Worm (Caenorhabditis elegans) whole organism, late embryonic: ENCODE measurements around the gene F54D12.1.
A peak's percentile ranks its signal among the peaks of the same experiment; 100 is the strongest.

Experiments used
- K02D7.2 ChIP-seq: sonication (generic microtip); optimal IDR thresholded peaks from 2 replicates; lab custom pipeline; 2017; ENCODE audit warnings: mild to moderate bottlenecking, missing genetic modification characterization, missing compliant biosample characterization
- K09A11.1 ChIP-seq: sonication (generic microtip); optimal IDR thresholded peaks from 2 replicates; lab custom pipeline; 2017; ENCODE audit warnings: antibody characterized with exemption, mild to moderate bottlenecking, missing genetic modification characterization, missing compliant biosample characterization; ENCODE audit not compliant: insufficient read depth
- Y22D7AL.16 ChIP-seq: sonication (generic microtip); optimal IDR thresholded peaks from 2 replicates; lab custom pipeline; 2016; ENCODE audit warnings: missing genetic modification characterization, missing compliant biosample characterization
- ama-1 ChIP-seq: fragments of 150-350 bp; optimal IDR thresholded peaks from 2 replicates; lab custom pipeline; 2014
- ceh-18 ChIP-seq: sonication (generic microtip); optimal IDR thresholded peaks from 2 replicates; lab custom pipeline; 2016; ENCODE audit warnings: missing genetic modification characterization, missing compliant biosample characterization
- ceh-19 ChIP-seq: fragments of 200-800 bp; sonication (Bioruptor generic); optimal IDR thresholded peaks from 2 replicates; lab custom pipeline; 2018; ENCODE audit warnings: mild to moderate bottlenecking, missing genetic modification characterization, missing compliant biosample characterization
- ceh-30 ChIP-seq: fragments of 150-350 bp; optimal IDR thresholded peaks from 2 replicates; lab custom pipeline; 2014; ENCODE audit warnings: missing biosample characterization, missing genetic modification characterization
- ceh-34 ChIP-seq: sonication (generic microtip); optimal IDR thresholded peaks from 2 replicates; lab custom pipeline; 2016; ENCODE audit warnings: mild to moderate bottlenecking, missing genetic modification characterization, missing compliant biosample characterization
- ceh-48 ChIP-seq: sonication (generic microtip); optimal IDR thresholded peaks from 2 replicates; lab custom pipeline; 2016; ENCODE audit warnings: missing genetic modification characterization, inconsistent platforms, missing compliant biosample characterization
- ceh-6 ChIP-seq: fragments of 200-800 bp; sonication (Bioruptor generic); optimal IDR thresholded peaks from 2 replicates; lab custom pipeline; 2018; ENCODE audit warnings: mild to moderate bottlenecking, missing genetic modification characterization, missing compliant biosample characterization
- che-1 ChIP-seq: sonication (generic microtip); optimal IDR thresholded peaks from 2 replicates; lab custom pipeline; 2016; ENCODE audit warnings: mild to moderate bottlenecking, missing genetic modification characterization, missing compliant biosample characterization
- elt-2 ChIP-seq: sonication (generic microtip); optimal IDR thresholded peaks from 2 replicates; lab custom pipeline; 2016; ENCODE audit warnings: missing genetic modification reagents, missing genetic modification characterization, missing compliant biosample characterization
- ets-4 ChIP-seq: sonication (generic microtip); optimal IDR thresholded peaks from 2 replicates; lab custom pipeline; 2016; ENCODE audit warnings: missing genetic modification characterization, missing compliant biosample characterization
- eyg-1 ChIP-seq: sonication (generic microtip); optimal IDR thresholded peaks from 2 replicates; lab custom pipeline; 2016; ENCODE audit warnings: missing genotype, missing genetic modification characterization, missing compliant biosample characterization
- fax-1 ChIP-seq: sonication (generic microtip); optimal IDR thresholded peaks from 2 replicates; lab custom pipeline; 2016; ENCODE audit warnings: missing genotype, missing genetic modification characterization, missing compliant biosample characterization
- hlh-13 ChIP-seq: fragments of 200-800 bp; sonication (Bioruptor generic); optimal IDR thresholded peaks from 2 replicates; lab custom pipeline; 2018; ENCODE audit warnings: mild to moderate bottlenecking, missing genetic modification characterization, missing compliant biosample characterization
- hlh-30 ChIP-seq: sonication (generic microtip); optimal IDR thresholded peaks from 2 replicates; lab custom pipeline; 2017; ENCODE audit warnings: antibody characterized with exemption, missing genetic modification characterization, missing compliant biosample characterization; ENCODE audit not compliant: insufficient read depth
- hlh-8 ChIP-seq: sonication (generic microtip); optimal IDR thresholded peaks from 2 replicates; lab custom pipeline; 2016; ENCODE audit warnings: missing genotype, missing genetic modification characterization, missing compliant biosample characterization
- lim-6 ChIP-seq: sonication (generic microtip); optimal IDR thresholded peaks from 2 replicates; lab custom pipeline; 2016; ENCODE audit warnings: missing genetic modification characterization, missing compliant biosample characterization
- madf-2 ChIP-seq: sonication (generic microtip); optimal IDR thresholded peaks from 2 replicates; lab custom pipeline; 2017; ENCODE audit warnings: missing genetic modification characterization, missing compliant biosample characterization
- pag-3 ChIP-seq: sonication (generic microtip); optimal IDR thresholded peaks from 2 replicates; lab custom pipeline; 2016; ENCODE audit warnings: missing compliant biosample characterization, missing genetic modification characterization, borderline replicate concordance
- pat-9 ChIP-seq: fragments of 200-800 bp; sonication (Bioruptor generic); optimal IDR thresholded peaks from 2 replicates; lab custom pipeline; 2018; ENCODE audit warnings: mild to moderate bottlenecking, missing genetic modification characterization, moderate library complexity, missing compliant biosample characterization
- pha-2 ChIP-seq: sonication (generic microtip); optimal IDR thresholded peaks from 2 replicates; lab custom pipeline; 2017; ENCODE audit warnings: mild to moderate bottlenecking, missing genetic modification characterization, missing compliant biosample characterization
- pha-4 ChIP-seq: fragments of 150-350 bp; optimal IDR thresholded peaks from 2 replicates; lab custom pipeline; 2018; ENCODE audit warnings: missing biosample characterization, missing genetic modification reagents, missing genetic modification characterization
- pros-1 ChIP-seq: fragments of 150-350 bp; optimal IDR thresholded peaks from 2 replicates; lab custom pipeline; 2014; ENCODE audit warnings: missing biosample characterization, missing genetic modification reagents, missing genetic modification characterization
- ref-2 ChIP-seq: sonication (generic microtip); optimal IDR thresholded peaks from 2 replicates; lab custom pipeline; 2016; ENCODE audit warnings: missing genetic modification characterization, missing compliant biosample characterization
- sox-2 ChIP-seq: fragments of 200-800 bp; sonication (Bioruptor generic); IDR thresholded peaks from 2 replicates; pipeline ENCODE4 v1.3.6; 2022; ENCODE audit warnings: missing genetic modification reagents, missing genetic modification characterization, missing compliant biosample characterization
- syd-9 ChIP-seq: sonication (generic microtip); optimal IDR thresholded peaks from 2 replicates; lab custom pipeline; 2016; ENCODE audit warnings: mild to moderate bottlenecking, missing genetic modification characterization, moderate library complexity, missing compliant biosample characterization
- ttx-3 ChIP-seq: sonication (generic microtip); optimal IDR thresholded peaks from 2 replicates; lab custom pipeline; 2016; ENCODE audit warnings: missing genetic modification reagents, missing genetic modification characterization, missing compliant biosample characterization
- unc-3 ChIP-seq, 2 experiments: fragments of 200-800 bp in 1 of 2; sonication (Bioruptor generic) in 1 of 2; sonication (generic microtip) in 1 of 2; conservative IDR thresholded peaks in 1 of 2; optimal IDR thresholded peaks in 1 of 2; 2 replicates each; pipeline versions ENCODE4 v1.3.6 to Lab custom; 2016 to 2022; ENCODE audit warnings: missing compliant biosample characterization in 2 of 2, missing genetic modification characterization in 2 of 2, missing genetic modification reagents in 1 of 2
- unc-55 ChIP-seq: sonication (generic microtip); optimal IDR thresholded peaks from 2 replicates; lab custom pipeline; 2017; ENCODE audit warnings: missing biosample characterization, missing genetic modification reagents, missing genetic modification characterization
- zip-5 ChIP-seq: sonication (generic microtip); optimal IDR thresholded peaks from 2 replicates; lab custom pipeline; 2016; ENCODE audit warnings: missing genetic modification characterization, missing compliant biosample characterization

The F54D12.1 gene

ce11 chrII:1400105-1400504 lies at the start of gene F54D12.1:
Gene F54D12.1 (plus strand): TSS chrII:1400405.
- TF ChIP-seq K02D7.2 (tag; lab: Kevin White, UChicago): no peak
- TF ChIP-seq hlh-13 (GFP tag; lab: Kevin White, UChicago): no peak
- TF ChIP-seq ceh-6 (GFP tag; lab: Kevin White, UChicago): no peak
- TF ChIP-seq ceh-30 (tag; lab: Kevin White, UChicago): no peak
- no peak for TF ChIP-seq ref-2 (tag; lab: Kevin White, UChicago)
- TF ChIP-seq ceh-19 (GFP tag; lab: Kevin White, UChicago): no peak
- TF ChIP-seq fax-1 (tag; lab: Kevin White, UChicago): no peak

ce11 chrII:1355480-1355879 lies 44.7 kb upstream of the F54D12.1 start, which contains the start of gene C13A10.1:
Gene C13A10.1 (minus strand): TSS chrII:1355649.
- peak; percentile 39 for TF ChIP-seq elt-2 (tag; lab: Kevin White, UChicago)
- TF ChIP-seq ets-4 (tag; lab: Kevin White, UChicago): no peak
- TF ChIP-seq, all 69 proteins: peak for 1

- TF ChIP-seq fax-1 (tag; lab: Kevin White, UChicago): no peak
- TF ChIP-seq K09A11.1: no peak
- no peak for TF ChIP-seq ceh-34 (tag; lab: Kevin White, UChicago)
- no peak for TF ChIP-seq ceh-18 (tag; lab: Kevin White, UChicago)
- TF ChIP-seq ceh-6 (GFP tag; lab: Kevin White, UChicago): no peak
- no peak for TF ChIP-seq lim-6
- TF ChIP-seq pros-1 (tag; lab: Kevin White, UChicago): no peak
- TF ChIP-seq elt-2 (tag; lab: Kevin White, UChicago): no peak
- TF ChIP-seq pha-4: no peak
Observed at ce11 chrII:1357262-1357661, 42.9 kb upstream of the F54D12.1 start.

ce11 chrII:1357905-1358304 lies 42.3 kb upstream of the F54D12.1 start, which contains the start of gene C13A10.2:
Gene C13A10.2 (minus strand): TSS chrII:1358005.
- TF ChIP-seq eyg-1 (tag; lab: Kevin White, UChicago) (no peak), ama-1 (lab: Kevin White, UChicago) (no peak), ceh-18 (tag; lab: Kevin White, UChicago) (no peak), zip-5 (tag; lab: Kevin White, UChicago) (no peak), hlh-8 (tag; lab: Kevin White, UChicago) (no peak), syd-9 (no peak), pha-2 (tag; lab: Kevin White, UChicago) (no peak), sox-2 (no peak), che-1 (tag; lab: Kevin White, UChicago) (no peak)
- TF ChIP-seq, all 69 proteins: peak for 0

- no peak for TF ChIP-seq hlh-30 (tag; lab: Kevin White, UChicago)
- TF ChIP-seq unc-55 (GFP tag; lab: Kevin White, UChicago): no peak
- TF ChIP-seq pros-1 (tag; lab: Kevin White, UChicago): no peak
- no peak for TF ChIP-seq Y22D7AL.16
- no peak for TF ChIP-seq pat-9
- TF ChIP-seq ceh-48 (tag; lab: Kevin White, UChicago): no peak
- TF ChIP-seq pag-3 (tag; lab: Kevin White, UChicago): no peak
- TF ChIP-seq, all 69 proteins: peak for 0
Observed at ce11 chrII:1360257-1360656, 39.9 kb upstream of the F54D12.1 start.

- TF ChIP-seq unc-3 (GFP tag; conservative IDR thresholded peaks at IDR 0.05; lab: Robert Waterston, UW) (no peak), unc-3 (tag; optimal IDR thresholded peaks at IDR 0.05; lab: Kevin White, UChicago) (no peak), lim-6 (no peak), ttx-3 (tag; lab: Kevin White, UChicago) (no peak), ceh-19 (GFP tag; lab: Kevin White, UChicago) (no peak), madf-2 (tag; lab: Kevin White, UChicago) (no peak)
Observed at ce11 chrII:1362423-1362822, 37.8 kb upstream of the F54D12.1 start.
